Fruit fly (Drosophila melanogaster) whole organism, embryonic: ENCODE results near the gene CG43902.

ENCODE experiments used
- Blimp-1 ChIP-seq: fragments of 200-800 bp; sonication (Bioruptor generic); optimal IDR thresholded peaks from 3 replicates; lab custom pipeline; 2018; ENCODE audit warnings: missing biosample characterization, missing genetic modification characterization, mild to moderate bottlenecking, moderate library complexity, missing genetic modification reagents
- CG10267 ChIP-seq: fragments of 200-800 bp; sonication (Bioruptor generic); optimal IDR thresholded peaks from 2 replicates; lab custom pipeline; 2018; ENCODE audit warnings: missing biosample characterization, mild to moderate bottlenecking, missing genetic modification characterization, moderate library complexity
- CG10366 ChIP-seq: fragments of 200-800 bp; sonication (Bioruptor generic); IDR thresholded peaks from 2 replicates; pipeline ENCODE4 v1.3.6; 2022; ENCODE audit warnings: missing biosample characterization, missing genetic modification characterization
- CG10462 ChIP-seq: fragments of 200-800 bp; sonication (Bioruptor generic); optimal IDR thresholded peaks from 2 replicates; lab custom pipeline; 2016; ENCODE audit warnings: missing biosample characterization, missing genetic modification characterization
- CG10543 ChIP-seq: fragments of 200-800 bp; sonication (Bioruptor generic); optimal IDR thresholded peaks from 3 replicates; lab custom pipeline; 2017; ENCODE audit warnings: missing biosample characterization, mild to moderate bottlenecking, missing genetic modification characterization, moderate library complexity
- CG12071 ChIP-seq: fragments of 200-800 bp; sonication (Bioruptor generic); optimal IDR thresholded peaks from 3 replicates; lab custom pipeline; 2018; ENCODE audit warnings: missing biosample characterization, mild to moderate bottlenecking, missing genetic modification characterization
- CG12104 ChIP-seq: fragments of 200-800 bp; sonication (Bioruptor generic); optimal IDR thresholded peaks from 3 replicates; lab custom pipeline; 2016; ENCODE audit warnings: missing biosample characterization, missing genetic modification characterization
- CG12299 ChIP-seq: fragments of 200-800 bp; sonication (Bioruptor generic); optimal IDR thresholded peaks from 2 replicates; lab custom pipeline; 2018; ENCODE audit warnings: missing biosample characterization, mild to moderate bottlenecking, missing genetic modification characterization
- CG12391 ChIP-seq: fragments of 200-800 bp; sonication (Bioruptor generic); optimal IDR thresholded peaks from 3 replicates; lab custom pipeline; 2018; ENCODE audit warnings: missing biosample characterization, mild to moderate bottlenecking, missing genetic modification characterization, moderate library complexity
- CG12744 ChIP-seq: fragments of 200-800 bp; sonication (Bioruptor generic); optimal IDR thresholded peaks from 2 replicates; lab custom pipeline; 2016; ENCODE audit warnings: missing biosample characterization, missing genetic modification characterization
- CG15011 ChIP-seq: fragments of 200-800 bp; sonication (Bioruptor generic); optimal IDR thresholded peaks from 3 replicates; lab custom pipeline; 2018; ENCODE audit warnings: missing biosample characterization, mild to moderate bottlenecking, missing genetic modification characterization
- CG2202 ChIP-seq: fragments of 200-800 bp; sonication (Bioruptor generic); optimal IDR thresholded peaks from 2 replicates; lab custom pipeline; 2018; ENCODE audit warnings: missing biosample characterization, mild to moderate bottlenecking, missing genetic modification characterization
- CG31388 ChIP-seq: fragments of 200-800 bp; sonication (Bioruptor generic); optimal IDR thresholded peaks from 2 replicates; lab custom pipeline; 2016; ENCODE audit warnings: missing biosample characterization, missing genetic modification characterization
- CG32767 ChIP-seq: fragments of 200-800 bp; sonication (Bioruptor generic); IDR thresholded peaks from 2 replicates; pipeline ENCODE4 v1.3.6; 2022; ENCODE audit warnings: missing biosample characterization, missing genetic modification characterization
- CG34376 ChIP-seq: fragments of 200-800 bp; sonication (Bioruptor generic); optimal IDR thresholded peaks from 2 replicates; lab custom pipeline; 2018; ENCODE audit warnings: missing biosample characterization, mild to moderate bottlenecking, missing genetic modification characterization
- CG34422 ChIP-seq: fragments of 200-800 bp; sonication (Bioruptor generic); IDR thresholded peaks from 3 replicates; pipeline ENCODE4 v1.3.6; 2022; ENCODE audit warnings: missing biosample characterization, missing genetic modification characterization
- CG4854 ChIP-seq: fragments of 200-800 bp; sonication (Bioruptor generic); optimal IDR thresholded peaks from 2 replicates; lab custom pipeline; 2016; ENCODE audit warnings: missing biosample characterization, missing genetic modification characterization, inconsistent platforms
- CG5180 ChIP-seq: fragments of 200-800 bp; sonication (Bioruptor generic); optimal IDR thresholded peaks from 3 replicates; lab custom pipeline; 2017; ENCODE audit warnings: missing biosample characterization, missing genetic modification characterization, mild to moderate bottlenecking, moderate library complexity, missing genetic modification reagents
- CG6689 ChIP-seq: fragments of 200-800 bp; sonication (Bioruptor generic); IDR thresholded peaks from 2 replicates; pipeline ENCODE4 v1.3.6; 2022; ENCODE audit warnings: missing biosample characterization, missing genetic modification characterization
- CG8281 ChIP-seq: fragments of 200-800 bp; sonication (Bioruptor generic); optimal IDR thresholded peaks from 2 replicates; lab custom pipeline; 2018; ENCODE audit warnings: missing biosample characterization, mild to moderate bottlenecking, missing genetic modification characterization, moderate library complexity
- CG8478 ChIP-seq: fragments of >200 bp; optimal IDR thresholded peaks from 2 replicates; lab custom pipeline; 2018
- CG8924 ChIP-seq: fragments of 200-800 bp; optimal IDR thresholded peaks from 3 replicates; lab custom pipeline; 2019; ENCODE audit warnings: missing biosample characterization, mild to moderate bottlenecking, missing genetic modification characterization, moderate library complexity
- CG9797 ChIP-seq: fragments of 200-800 bp; sonication (Bioruptor generic); optimal IDR thresholded peaks from 3 replicates; lab custom pipeline; 2018; ENCODE audit warnings: missing biosample characterization, mild to moderate bottlenecking, missing genetic modification characterization
- CoRest ChIP-seq: fragments of 200-800 bp; sonication (Bioruptor generic); optimal IDR thresholded peaks from 3 replicates; lab custom pipeline; 2018; ENCODE audit warnings: missing biosample characterization, mild to moderate bottlenecking, missing genetic modification characterization, moderate library complexity
- GATAe ChIP-seq: fragments of 200-800 bp; sonication (Bioruptor generic); conservative IDR thresholded peaks from 2 replicates; pipeline ENCODE4 v1.3.6; 2022; ENCODE audit warnings: missing biosample characterization, missing genetic modification characterization
- HLHmδ ChIP-seq: fragments of 200-800 bp; sonication (Bioruptor generic); optimal IDR thresholded peaks from 2 replicates; lab custom pipeline; 2018; ENCODE audit warnings: missing biosample characterization, mild to moderate bottlenecking, missing genetic modification characterization, moderate library complexity
- Jarid2 ChIP-seq: fragments of 200-800 bp; sonication (Bioruptor generic); optimal IDR thresholded peaks from 3 replicates; lab custom pipeline; 2017; ENCODE audit warnings: mild to moderate bottlenecking, missing biosample characterization, missing genetic modification reagents, missing genetic modification characterization
- Poxn ChIP-seq: fragments of 200-800 bp; sonication (Bioruptor generic); IDR thresholded peaks from 2 replicates; pipeline ENCODE4 v1.3.6; 2022; ENCODE audit warnings: missing biosample characterization, missing genetic modification characterization
- disco-r ChIP-seq: fragments of 200-800 bp; sonication (Bioruptor generic); optimal IDR thresholded peaks from 2 replicates; lab custom pipeline; 2016; ENCODE audit warnings: missing biosample characterization, missing genetic modification characterization
- dpn ChIP-seq, 2 experiments: fragments of 200-800 bp; sonication (Bioruptor generic); optimal IDR thresholded peaks; 3 replicates each; lab custom pipeline; 2016; ENCODE audit warnings: missing biosample characterization in 2 of 2, missing genetic modification characterization in 2 of 2
- fd96Cb ChIP-seq: fragments of 200-800 bp; sonication (Bioruptor generic); optimal IDR thresholded peaks from 2 replicates; lab custom pipeline; 2018; ENCODE audit warnings: missing biosample characterization, mild to moderate bottlenecking, missing genetic modification characterization, moderate library complexity
- gsb ChIP-seq: fragments of 200-800 bp; sonication (Bioruptor generic); IDR thresholded peaks from 2 replicates; pipeline ENCODE4 v1.3.6; 2022; ENCODE audit warnings: missing biosample characterization, missing genetic modification characterization
- gt ChIP-seq: fragments of 200-800 bp; sonication (Bioruptor generic); IDR thresholded peaks from 2 replicates; pipeline ENCODE4 v1.3.6; 2022; ENCODE audit warnings: missing biosample characterization, missing genetic modification characterization
- hb ChIP-seq: fragments of 200-800 bp; sonication (Bioruptor generic); IDR thresholded peaks from 3 replicates; pipeline ENCODE4 v1.3.6; 2022; ENCODE audit warnings: missing biosample characterization, missing genetic modification characterization; ENCODE audit not compliant: partially characterized antibody
- knrl ChIP-seq: fragments of 200-800 bp; sonication (Bioruptor generic); IDR thresholded peaks from 3 replicates; pipeline ENCODE4 v1.3.6; 2022; ENCODE audit warnings: missing biosample characterization, missing genetic modification characterization; ENCODE audit not compliant: partially characterized antibody
- lola ChIP-seq, 3 experiments: fragments of >200 bp in 2 of 3; fragments of 200-800 bp in 1 of 3; sonication (Bioruptor generic) in 1 of 3; optimal IDR thresholded peaks; 2 replicates each; lab custom pipeline; 2017 to 2019; ENCODE audit warnings: missing biosample characterization in 3 of 3, missing genetic modification characterization in 3 of 3, mild to moderate bottlenecking in 1 of 3, moderate library complexity in 1 of 3
- mld ChIP-seq: fragments of 200-800 bp; sonication (Bioruptor generic); IDR thresholded peaks from 3 replicates; pipeline ENCODE4 v1.3.6; 2022; ENCODE audit warnings: missing biosample characterization, missing genetic modification characterization; ENCODE audit not compliant: partially characterized antibody
- nerfin-1 ChIP-seq: fragments of 200-800 bp; sonication (Bioruptor generic); optimal IDR thresholded peaks from 3 replicates; lab custom pipeline; 2019; ENCODE audit warnings: missing biosample characterization, mild to moderate bottlenecking, missing genetic modification characterization, moderate library complexity
- nom ChIP-seq: fragments of 200-800 bp; sonication (Bioruptor generic); optimal IDR thresholded peaks from 2 replicates; lab custom pipeline; 2017; ENCODE audit warnings: missing biosample characterization, missing genetic modification characterization, mild to moderate bottlenecking, moderate library complexity, missing genetic modification reagents
- odd ChIP-seq: fragments of 200-800 bp; sonication (Bioruptor generic); optimal IDR thresholded peaks from 2 replicates; lab custom pipeline; 2017; ENCODE audit warnings: missing biosample characterization, mild to moderate bottlenecking, missing genetic modification characterization
- otp ChIP-seq: fragments of 200-800 bp; sonication (Bioruptor generic); IDR thresholded peaks from 3 replicates; pipeline ENCODE4, ENCODE4 v1.3.6; 2022; ENCODE audit warnings: missing biosample characterization, missing genetic modification characterization
- p53 ChIP-seq: fragments of 200-800 bp; sonication (Bioruptor generic); optimal IDR thresholded peaks from 2 replicates; lab custom pipeline; 2016; ENCODE audit warnings: missing biosample characterization, missing genetic modification characterization
- pan ChIP-seq, 4 experiments: fragments of >200 bp in 3 of 4; fragments of 200-800 bp in 1 of 4; sonication (Bioruptor generic) in 1 of 4; optimal IDR thresholded peaks in 3 of 4; IDR thresholded peaks in 1 of 4; 2 replicates each; pipeline versions ENCODE4 v1.3.6 to Lab custom; 2017 to 2022; ENCODE audit warnings: missing biosample characterization in 2 of 4, missing genetic modification characterization in 2 of 4, mixed read lengths in 1 of 4
- pho ChIP-seq: fragments of 200-800 bp; sonication (Bioruptor generic); optimal IDR thresholded peaks from 2 replicates; lab custom pipeline; 2016; ENCODE audit warnings: missing biosample characterization, missing genetic modification characterization
- ranshi ChIP-seq: fragments of 200-800 bp; sonication (Bioruptor generic); IDR thresholded peaks from 2 replicates; pipeline ENCODE4 v1.3.6; 2022; ENCODE audit warnings: missing biosample characterization, missing genetic modification characterization
- ssp ChIP-seq: fragments of 200-800 bp; sonication (Bioruptor generic); IDR thresholded peaks from 2 replicates; pipeline ENCODE4 v1.3.6; 2022; ENCODE audit warnings: missing biosample characterization, missing genetic modification characterization
- sug ChIP-seq: fragments of 200-800 bp; optimal IDR thresholded peaks from 2 replicates; lab custom pipeline; 2019; ENCODE audit warnings: missing biosample characterization, mild to moderate bottlenecking, missing genetic modification characterization, moderate library complexity
- tap ChIP-seq: fragments of 200-800 bp; optimal IDR thresholded peaks from 3 replicates; lab custom pipeline; 2019; ENCODE audit warnings: missing biosample characterization, mild to moderate bottlenecking, missing genetic modification characterization, moderate library complexity
- ttk ChIP-seq: fragments of 200-800 bp; sonication (Bioruptor generic); IDR thresholded peaks from 2 replicates; pipeline ENCODE4 v2.1.2; 2022; ENCODE audit warnings: missing biosample characterization, missing genetic modification characterization

Gene CG43902

dm6 chrX:10232497-10232896 lies 74.3 kb downstream of the CG43902 start (continued):
- TF ChIP-seq CG32767 (GFP tag; lab: Robert Waterston, UW): peak; percentile 73
- no peak for TF ChIP-seq CG31388 (GFP tag; lab: Kevin White, UChicago)
- no peak for TF ChIP-seq CG8478 (lab: Kevin White, UChicago)
- peak; percentile 6 for TF ChIP-seq CG34376
- TF ChIP-seq Blimp-1 (GFP tag; lab: Kevin White, UChicago): peak; percentile 69
- no peak for TF ChIP-seq CG9797
- no peak for TF ChIP-seq mld (GFP tag; lab: Robert Waterston, UW)
- 0 out of 2 replicates have a peak, but pooled peaks have one; percentile 23 for TF ChIP-seq gsb (GFP tag; lab: Robert Waterston, UW)
- TF ChIP-seq CG8281: peak; percentile 40
- TF ChIP-seq tap (tag; lab: Kevin White, UChicago): peak; percentile 82
- peak; percentile 49 for TF ChIP-seq CG12071 (GFP tag; lab: Kevin White, UChicago)
- TF ChIP-seq CG8924: peak; percentile 85
- no peak for TF ChIP-seq p53
- TF ChIP-seq hb (GFP tag; lab: Robert Waterston, UW): no peak
- no peak for TF ChIP-seq pan (optimal IDR thresholded peaks at IDR 0.05; lab: Kevin White, UChicago)
- TF ChIP-seq pan (GFP tag; optimal IDR thresholded peaks at IDR 0.05 in 1 of 2, IDR thresholded peaks at IDR 0.05 in 1 of 2): peak in 1 of 2 experiments; percentile 72
- peak; percentile 46 for TF ChIP-seq CG15011
- peak; percentile 55; the same call in 1 of the 2 replicates for TF ChIP-seq ttk (GFP tag; lab: Robert Waterston, UW)
- TF ChIP-seq CG10366: peak; percentile 87
- peak; percentile 58 for TF ChIP-seq CG10267 (tag; lab: Kevin White, UChicago)
- 0 out of 3 replicates have a peak, but pooled peaks have one; percentile 30 for TF ChIP-seq CG34422 (GFP tag; lab: Robert Waterston, UW)
- peak; percentile 64 for TF ChIP-seq ranshi (GFP tag; lab: Robert Waterston, UW)
- TF ChIP-seq sug (tag; lab: Kevin White, UChicago): peak; percentile 43
- no peak for TF ChIP-seq nom (GFP tag; lab: Kevin White, UChicago)
- peak; percentile 80 for TF ChIP-seq CG6689 (GFP tag; lab: Robert Waterston, UW)
- peak; percentile 60 for TF ChIP-seq CG5180 (GFP tag; lab: Kevin White, UChicago)
- TF ChIP-seq pho: peak; percentile 63
- no peak for TF ChIP-seq GATAe (GFP tag; lab: Robert Waterston, UW)
- peak; percentile 68 for TF ChIP-seq CG12744 (GFP tag; lab: Kevin White, UChicago)
- TF ChIP-seq Poxn: no peak
- TF ChIP-seq fd96Cb: peak; percentile 73
- peak; percentile 88 for TF ChIP-seq CoRest
- TF ChIP-seq CG10543: peak; percentile 45
- peak; percentile 6 for TF ChIP-seq CG2202 (tag; lab: Kevin White, UChicago)
- TF ChIP-seq CG10462: peak; percentile 26
- no peak for TF ChIP-seq ssp (GFP tag; lab: Robert Waterston, UW)
- no peak for TF ChIP-seq gt (GFP tag; lab: Robert Waterston, UW)
- TF ChIP-seq HLHmδ (GFP tag; lab: Kevin White, UChicago): no peak
- TF ChIP-seq CG12299 (tag; lab: Kevin White, UChicago): peak; percentile 75
- TF ChIP-seq CG4854: no peak
- TF ChIP-seq knrl (GFP tag; lab: Robert Waterston, UW): no peak
- no peak for TF ChIP-seq lola (GFP tag; optimal IDR thresholded peaks at IDR 0.05; lab: Kevin White, UChicago)
- no peak for TF ChIP-seq Jarid2
- peak; percentile 85 for TF ChIP-seq CG12391 (tag; lab: Kevin White, UChicago)
- TF ChIP-seq dpn (GFP tag; optimal IDR thresholded peaks at IDR 0.05; lab: Kevin White, UChicago): peak; percentile 54 to 72
- TF ChIP-seq odd (GFP tag; lab: Kevin White, UChicago): peak; percentile 81
- TF ChIP-seq otp (GFP tag; lab: Robert Waterston, UW): 0 out of 3 replicates have a peak, but pooled peaks have one; percentile 32
- peak; percentile 44 for TF ChIP-seq disco-r (GFP tag; lab: Kevin White, UChicago)
- TF ChIP-seq nerfin-1 (tag; lab: Kevin White, UChicago): peak; percentile 67
- peak; percentile 32 for TF ChIP-seq CG12104 (GFP tag; lab: Kevin White, UChicago)
